Fruit fly (Drosophila melanogaster): ENCODE measurements around the gene CG12995.

DNA sequence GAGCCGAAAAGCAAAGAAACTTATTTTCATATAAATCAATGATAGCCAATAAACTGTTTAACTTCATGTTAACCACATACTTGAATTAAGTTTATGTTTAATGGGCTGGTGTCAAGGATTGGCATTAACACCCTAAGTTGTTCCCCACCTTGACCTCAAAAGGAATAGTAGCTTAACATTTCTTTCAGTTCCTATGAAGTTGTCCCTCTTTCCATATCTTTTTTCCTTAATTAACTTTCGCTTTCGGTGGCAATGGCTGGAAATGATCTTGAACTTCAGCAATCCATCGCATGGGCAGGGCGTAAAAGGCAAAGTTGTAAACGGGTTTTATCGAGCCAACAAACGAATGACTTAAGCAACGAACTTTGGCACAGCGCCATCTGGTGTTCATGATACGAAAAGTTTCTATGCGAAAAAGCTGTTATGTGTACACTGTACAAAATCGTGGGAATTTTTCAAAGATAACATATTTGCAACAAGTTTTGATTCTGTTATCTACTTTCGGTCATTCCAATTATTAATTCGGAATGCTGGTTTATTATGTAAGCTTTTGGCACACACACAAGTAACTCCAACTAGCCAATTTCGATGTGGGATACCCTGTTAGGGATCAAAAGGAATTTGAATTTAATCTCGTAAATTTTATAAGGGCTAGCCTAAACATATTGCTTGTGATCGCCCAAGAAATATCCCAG is 19.8 kb upstream of the CG12995 start:
- TF ChIP-seq psq (optimal IDR thresholded peaks at IDR 0.05) (no peak), h (optimal IDR thresholded peaks at IDR 0.05) (no peak)
